Fruit fly (Drosophila melanogaster) S2 (cell line): ENCODE results near the gene CG10431.

Experiments
- CG8478 ChIP-seq: fragments of >200 bp; optimal IDR thresholded peaks from 2 replicates; lab custom pipeline; 2018
- CTCF ChIP-seq, 2 experiments: fragments of >200 bp; optimal IDR thresholded peaks; 2 replicates each; lab custom pipeline; 2018

- TF ChIP-seq CTCF (optimal IDR thresholded peaks at IDR 0.05; lab: Kevin White, UChicago) = peak in 1 of 2 experiments; percentile 31
- no peak for TF ChIP-seq CG8478
These were observed 22.8 kb upstream of the CG10431 start, which contains the start of gene Nedd8 for dm6 chr2L:18951674-18952073.
